Fruit fly (Drosophila melanogaster) whole organism, embryonic: Measurements from ENCODE around the gene T48.

Experiments
- ATbp ChIP-seq: fragments of 200-800 bp; sonication (Bioruptor generic); optimal IDR thresholded peaks from 2 replicates; lab custom pipeline; 2017; ENCODE audit warnings: missing biosample characterization, mild to moderate bottlenecking, missing genetic modification characterization, missing genetic modification reagents
- B-H1 ChIP-seq: fragments of 200-800 bp; sonication (Bioruptor generic); IDR thresholded peaks from 3 replicates; pipeline ENCODE4 v1.3.6; 2022; ENCODE audit warnings: missing biosample characterization, missing genetic modification characterization
- Bgb ChIP-seq: fragments of 200-800 bp; sonication (Bioruptor generic); IDR thresholded peaks from 2 replicates; pipeline ENCODE4 v1.3.6; 2022; ENCODE audit warnings: missing biosample characterization, missing genetic modification characterization; ENCODE audit not compliant: partially characterized antibody
- CG10209 ChIP-seq: fragments of 200-800 bp; sonication (Bioruptor generic); optimal IDR thresholded peaks from 3 replicates; lab custom pipeline; 2017; ENCODE audit warnings: missing biosample characterization, mild to moderate bottlenecking, missing genetic modification characterization, missing genetic modification reagents
- CG10267 ChIP-seq: fragments of 200-800 bp; sonication (Bioruptor generic); optimal IDR thresholded peaks from 2 replicates; lab custom pipeline; 2018; ENCODE audit warnings: missing biosample characterization, mild to moderate bottlenecking, missing genetic modification characterization, moderate library complexity
- CG10274 ChIP-seq: fragments of 200-800 bp; sonication (Bioruptor generic); optimal IDR thresholded peaks from 3 replicates; lab custom pipeline; 2017; ENCODE audit warnings: missing biosample characterization, mild to moderate bottlenecking, missing genetic modification characterization
- CG1233 ChIP-seq: fragments of 200-800 bp; sonication (Bioruptor generic); optimal IDR thresholded peaks from 4 replicates; lab custom pipeline; 2018; ENCODE audit warnings: missing biosample characterization, mild to moderate bottlenecking, missing genetic modification characterization
- CG13296 ChIP-seq: fragments of 200-800 bp; sonication (Bioruptor generic); optimal IDR thresholded peaks from 3 replicates; lab custom pipeline; 2018; ENCODE audit warnings: missing biosample characterization, mild to moderate bottlenecking, missing genetic modification characterization
- CG15073 ChIP-seq: fragments of 200-800 bp; sonication (Bioruptor generic); optimal IDR thresholded peaks from 2 replicates; lab custom pipeline; 2016; ENCODE audit warnings: missing biosample characterization, missing genetic modification characterization
- CG1602 ChIP-seq: fragments of 200-800 bp; sonication (Bioruptor generic); optimal IDR thresholded peaks from 3 replicates; lab custom pipeline; 2016; ENCODE audit warnings: missing biosample characterization, missing genetic modification characterization
- CG17361 ChIP-seq: fragments of 200-800 bp; sonication (Bioruptor generic); IDR thresholded peaks from 3 replicates; pipeline ENCODE4 v1.3.6; 2022; ENCODE audit warnings: missing biosample characterization, missing genetic modification characterization
- CG18011 ChIP-seq: fragments of 200-800 bp; sonication (Bioruptor generic); optimal IDR thresholded peaks from 2 replicates; lab custom pipeline; 2017; ENCODE audit warnings: missing biosample characterization, missing genetic modification characterization, mild to moderate bottlenecking, moderate library complexity, missing genotype
- CG2678 ChIP-seq: fragments of 200-800 bp; sonication (Bioruptor generic); optimal IDR thresholded peaks from 3 replicates; lab custom pipeline; 2019; ENCODE audit warnings: missing biosample characterization, mild to moderate bottlenecking, missing genetic modification characterization, moderate library complexity
- CG30403 ChIP-seq: fragments of 200-800 bp; sonication (Bioruptor generic); optimal IDR thresholded peaks from 3 replicates; lab custom pipeline; 2016; ENCODE audit warnings: missing biosample characterization, missing genetic modification characterization
- CG30431 ChIP-seq: fragments of 200-800 bp; sonication (Bioruptor generic); optimal IDR thresholded peaks from 2 replicates; lab custom pipeline; 2017; ENCODE audit warnings: missing biosample characterization, missing genetic modification characterization
- CG3163 ChIP-seq: fragments of 200-800 bp; sonication (Bioruptor generic); optimal IDR thresholded peaks from 3 replicates; lab custom pipeline; 2016; ENCODE audit warnings: missing biosample characterization, missing genetic modification characterization
- CG32532 ChIP-seq: fragments of 200-800 bp; sonication (Bioruptor generic); IDR thresholded peaks from 2 replicates; pipeline ENCODE4 v1.3.6; 2022; ENCODE audit warnings: missing biosample characterization, missing genetic modification characterization
- CG5953 ChIP-seq: fragments of 200-800 bp; sonication (Bioruptor generic); IDR thresholded peaks from 2 replicates; pipeline ENCODE4 v1.3.6; 2022; ENCODE audit warnings: missing biosample characterization, missing genetic modification characterization
- CG6272 ChIP-seq: fragments of 200-800 bp; sonication (Bioruptor generic); IDR thresholded peaks from 2 replicates; pipeline ENCODE4 v1.3.6; 2022; ENCODE audit warnings: missing biosample characterization, missing genetic modification characterization
- CG6683 ChIP-seq: fragments of 200-800 bp; sonication (Bioruptor generic); optimal IDR thresholded peaks from 2 replicates; lab custom pipeline; 2017; ENCODE audit warnings: missing biosample characterization, mild to moderate bottlenecking, missing genetic modification characterization, missing genetic modification reagents
- CG6791 ChIP-seq: fragments of 200-800 bp; sonication (Bioruptor generic); IDR thresholded peaks from 3 replicates; pipeline ENCODE4 v1.3.6; 2022; ENCODE audit warnings: missing biosample characterization, missing genetic modification characterization; ENCODE audit not compliant: partially characterized antibody
- CG8944 ChIP-seq: fragments of 200-800 bp; sonication (Bioruptor generic); optimal IDR thresholded peaks from 3 replicates; lab custom pipeline; 2016; ENCODE audit warnings: missing biosample characterization, missing genetic modification characterization
- CG9609 ChIP-seq: fragments of 200-800 bp; sonication (Bioruptor generic); optimal IDR thresholded peaks from 3 replicates; lab custom pipeline; 2016; ENCODE audit warnings: missing biosample characterization, missing genetic modification characterization
- CoRest ChIP-seq: fragments of 200-800 bp; sonication (Bioruptor generic); optimal IDR thresholded peaks from 3 replicates; lab custom pipeline; 2018; ENCODE audit warnings: missing biosample characterization, mild to moderate bottlenecking, missing genetic modification characterization, moderate library complexity
- HLH54F ChIP-seq: fragments of 200-800 bp; sonication (Bioruptor generic); optimal IDR thresholded peaks from 3 replicates; lab custom pipeline; 2016; ENCODE audit warnings: missing biosample characterization, missing genetic modification characterization
- Hr3 ChIP-seq: fragments of 200-800 bp; sonication (Bioruptor generic); optimal IDR thresholded peaks from 3 replicates; lab custom pipeline; 2016; ENCODE audit warnings: missing biosample characterization, missing genetic modification characterization
- Pdp1 ChIP-seq, 2 experiments: fragments of 200-800 bp; sonication (Bioruptor generic); optimal IDR thresholded peaks; 3 replicates each; lab custom pipeline; 2016; ENCODE audit warnings: missing biosample characterization in 2 of 2, missing genetic modification characterization in 2 of 2, mild to moderate bottlenecking in 1 of 2, moderate library complexity in 1 of 2
- Side ChIP-seq: fragments of 200-800 bp; sonication (Bioruptor generic); optimal IDR thresholded peaks from 2 replicates; lab custom pipeline; 2016; ENCODE audit warnings: missing biosample characterization, missing genetic modification characterization
- Xrp1 ChIP-seq: fragments of 200-800 bp; sonication (Bioruptor generic); IDR thresholded peaks from 2 replicates; pipeline ENCODE4 v1.3.6; 2022; ENCODE audit warnings: missing biosample characterization, missing genetic modification characterization
- aop ChIP-seq: fragments of 200-800 bp; sonication (Bioruptor generic); IDR thresholded peaks from 2 replicates; pipeline ENCODE4 v1.3.6; 2022; ENCODE audit warnings: missing biosample characterization, missing genetic modification characterization
- ara ChIP-seq: fragments of 200-800 bp; sonication (Bioruptor generic); IDR thresholded peaks from 2 replicates; pipeline ENCODE4 v1.3.6; 2022; ENCODE audit warnings: missing biosample characterization, missing genetic modification characterization
- az2 ChIP-seq: fragments of 200-800 bp; sonication (Bioruptor generic); optimal IDR thresholded peaks from 3 replicates; lab custom pipeline; 2016; ENCODE audit warnings: missing biosample characterization, missing genetic modification characterization
- ci ChIP-seq: fragments of 200-800 bp; sonication (Bioruptor generic); IDR thresholded peaks from 3 replicates; pipeline ENCODE4 v1.3.6; 2022; ENCODE audit warnings: missing biosample characterization, missing genetic modification characterization
- crc ChIP-seq: fragments of 200-800 bp; sonication (Bioruptor generic); optimal IDR thresholded peaks from 2 replicates; lab custom pipeline; 2016; ENCODE audit warnings: missing biosample characterization, missing genetic modification characterization
- cwo ChIP-seq: fragments of 200-800 bp; sonication (Bioruptor generic); optimal IDR thresholded peaks from 3 replicates; lab custom pipeline; 2017; ENCODE audit warnings: missing biosample characterization, missing genetic modification characterization, mild to moderate bottlenecking, moderate library complexity, missing genetic modification reagents
- dimm ChIP-seq: fragments of 200-800 bp; sonication (Bioruptor generic); IDR thresholded peaks from 2 replicates; pipeline ENCODE4 v1.3.6; 2022; ENCODE audit warnings: missing biosample characterization, missing genetic modification characterization
- eve ChIP-seq, 2 experiments: fragments of >200 bp; optimal IDR thresholded peaks; 2 replicates each; lab custom pipeline; 2017; ENCODE audit warnings: missing biosample characterization in 2 of 2, missing genetic modification characterization in 2 of 2
- fu2 ChIP-seq: fragments of 200-800 bp; sonication (Bioruptor generic); optimal IDR thresholded peaks from 2 replicates; lab custom pipeline; 2016; ENCODE audit warnings: missing biosample characterization, missing genetic modification characterization
- gcm ChIP-seq: fragments of 200-800 bp; sonication (Bioruptor generic); optimal IDR thresholded peaks from 2 replicates; lab custom pipeline; 2019; ENCODE audit warnings: missing biosample characterization, mild to moderate bottlenecking, missing genetic modification characterization, moderate library complexity
- gfzf ChIP-seq: fragments of 200-800 bp; sonication (Bioruptor generic); optimal IDR thresholded peaks from 2 replicates; lab custom pipeline; 2016; ENCODE audit warnings: missing biosample characterization, mild to moderate bottlenecking, missing genetic modification characterization, moderate library complexity
- gsb ChIP-seq: fragments of 200-800 bp; sonication (Bioruptor generic); IDR thresholded peaks from 2 replicates; pipeline ENCODE4 v1.3.6; 2022; ENCODE audit warnings: missing biosample characterization, missing genetic modification characterization
- inv ChIP-seq: fragments of 200-800 bp; sonication (Bioruptor generic); IDR thresholded peaks from 2 replicates; pipeline ENCODE4 v1.3.6; 2022; ENCODE audit warnings: missing biosample characterization, missing genetic modification characterization; ENCODE audit not compliant: partially characterized antibody
- odd ChIP-seq: fragments of 200-800 bp; sonication (Bioruptor generic); optimal IDR thresholded peaks from 2 replicates; lab custom pipeline; 2017; ENCODE audit warnings: missing biosample characterization, mild to moderate bottlenecking, missing genetic modification characterization
- onecut ChIP-seq: fragments of 200-800 bp; sonication (Bioruptor generic); IDR thresholded peaks from 2 replicates; pipeline ENCODE4 v1.3.6; 2022; ENCODE audit warnings: missing biosample characterization, missing genetic modification characterization
- sens ChIP-seq: fragments of 200-800 bp; sonication (Bioruptor generic); peaks from one replicate; lab custom pipeline; 2016; ENCODE audit warnings: missing biosample characterization, missing genetic modification characterization
- ttk ChIP-seq: fragments of 200-800 bp; sonication (Bioruptor generic); IDR thresholded peaks from 2 replicates; pipeline ENCODE4 v2.1.2; 2022; ENCODE audit warnings: missing biosample characterization, missing genetic modification characterization
- tup ChIP-seq: fragments of 200-800 bp; sonication (Bioruptor generic); optimal IDR thresholded peaks from 2 replicates; lab custom pipeline; 2016; ENCODE audit warnings: missing biosample characterization, mild to moderate bottlenecking, missing genetic modification characterization, moderate library complexity
- vvl ChIP-seq: fragments of 200-800 bp; sonication (Bioruptor generic); IDR thresholded peaks from 2 replicates; pipeline ENCODE4 v1.3.6; 2022; ENCODE audit warnings: missing biosample characterization, missing genetic modification characterization

The T48 gene

dm6 chr3R:26866577-26867456 lies 14.7 kb upstream of the T48 start, which contains the start of the genes ball and His2Av (continued):
- TF ChIP-seq aop (GFP tag; lab: Robert Waterston, UW) (peak; percentile 40; the same call in 1 of the 2 replicates), az2 (GFP tag; lab: Kevin White, UChicago) (peak; percentile 90), CG17361 (GFP tag; lab: Robert Waterston, UW) (peak; percentile 76), Bgb (GFP tag; lab: Robert Waterston, UW) (peak; percentile 94), ATbp (peak; percentile 69), Hr3 (GFP tag; lab: Kevin White, UChicago) (peak; percentile 76), CG10209 (GFP tag; lab: Kevin White, UChicago) (peak; percentile 77), CG13296 (GFP tag; lab: Kevin White, UChicago) (peak; percentile 65), Pdp1 (GFP tag; optimal IDR thresholded peaks at IDR 0.05; lab: Kevin White, UChicago) (peak; percentile 81 to 89), fu2 (GFP tag; lab: Kevin White, UChicago) (peak; percentile 78), CG1602 (peak; percentile 77), CoRest (tag; lab: Kevin White, UChicago) (peak; percentile 80), gfzf (GFP tag; lab: Kevin White, UChicago) (peak; percentile 48), Side (GFP tag; lab: Kevin White, UChicago) (peak; percentile 91), eve (GFP tag; optimal IDR thresholded peaks at IDR 0.05; lab: Kevin White, UChicago) (no peak), odd (GFP tag; lab: Kevin White, UChicago) (peak; percentile 56), cwo (peak; percentile 71), CG32532 (GFP tag; lab: Robert Waterston, UW) (peak; percentile 91), CG18011 (GFP tag; lab: Kevin White, UChicago) (peak; percentile 79), CG30403 (GFP tag; lab: Kevin White, UChicago) (peak; percentile 91), ttk (GFP tag; lab: Robert Waterston, UW) (peak; percentile 64), gsb (GFP tag; lab: Robert Waterston, UW) (peak; percentile 77), B-H1 (GFP tag; lab: Robert Waterston, UW) (peak; percentile 66; the same call in 2 of the 3 replicates), CG6791 (peak; percentile 93), CG6272 (GFP tag; lab: Robert Waterston, UW) (peak; percentile 77), CG5953 (GFP tag; lab: Robert Waterston, UW) (peak; percentile 60; the same call in 1 of the 2 replicates), onecut (peak; percentile 83), Xrp1 (GFP tag; lab: Robert Waterston, UW) (peak; percentile 80), CG1233 (GFP tag; lab: Kevin White, UChicago) (peak; percentile 65), gcm (GFP tag; lab: Kevin White, UChicago) (peak; percentile 77), CG3163 (peak; percentile 76), CG6683 (GFP tag; lab: Kevin White, UChicago) (peak; percentile 61), inv (GFP tag; lab: Robert Waterston, UW) (peak; percentile 86), crc (GFP tag; lab: Kevin White, UChicago) (peak; percentile 79), sens (GFP tag; lab: Kevin White, UChicago) (peak; percentile 98), CG10267 (tag; lab: Kevin White, UChicago) (peak; percentile 82), dimm (GFP tag; lab: Robert Waterston, UW) (0 out of 2 replicates have a peak, but pooled peaks have one; percentile 45), CG15073 (GFP tag; lab: Kevin White, UChicago) (peak; percentile 58), CG8944 (GFP tag; lab: Kevin White, UChicago) (peak; percentile 89), CG9609 (GFP tag; lab: Kevin White, UChicago) (peak; percentile 89), ci (GFP tag; lab: Robert Waterston, UW) (peak; percentile 89), vvl (GFP tag; lab: Robert Waterston, UW) (peak; percentile 93), CG30431 (GFP tag; lab: Kevin White, UChicago) (peak; percentile 56), HLH54F (GFP tag; lab: Kevin White, UChicago) (peak; percentile 89), CG2678 (tag; lab: Kevin White, UChicago) (peak; percentile 75), ara (peak; percentile 61; the same call in 1 of the 2 replicates), CG10274 (peak; percentile 60), tup (GFP tag; lab: Kevin White, UChicago) (peak; percentile 74)
